Fruit fly (Drosophila melanogaster) whole organism, embryonic: Measurements from ENCODE around the gene CG11608.
A peak's percentile ranks its signal among the peaks of the same experiment; 100 is the strongest.

Source experiments
- ATbp ChIP-seq: fragments of 200-800 bp; sonication (Bioruptor generic); optimal IDR thresholded peaks from 2 replicates; lab custom pipeline; 2017; ENCODE audit warnings: missing biosample characterization, mild to moderate bottlenecking, missing genetic modification characterization, missing genetic modification reagents
- Awh ChIP-seq: fragments of 200-800 bp; sonication (Bioruptor generic); IDR thresholded peaks from 2 replicates; pipeline ENCODE4, ENCODE4 v1.3.6; 2022; ENCODE audit warnings: missing biosample characterization, missing genetic modification characterization
- CG1233 ChIP-seq: fragments of 200-800 bp; sonication (Bioruptor generic); optimal IDR thresholded peaks from 4 replicates; lab custom pipeline; 2018; ENCODE audit warnings: missing biosample characterization, mild to moderate bottlenecking, missing genetic modification characterization
- CG14441 ChIP-seq: fragments of 200-800 bp; sonication (Bioruptor generic); IDR thresholded peaks from 2 replicates; pipeline ENCODE4 v1.3.6; 2022; ENCODE audit warnings: missing biosample characterization, missing genetic modification characterization
- CG17385 ChIP-seq: fragments of 200-800 bp; sonication (Bioruptor generic); optimal IDR thresholded peaks from 3 replicates; lab custom pipeline; 2018; ENCODE audit warnings: missing biosample characterization, mild to moderate bottlenecking, missing genetic modification characterization
- CG31388 ChIP-seq: fragments of 200-800 bp; sonication (Bioruptor generic); optimal IDR thresholded peaks from 2 replicates; lab custom pipeline; 2016; ENCODE audit warnings: missing biosample characterization, missing genetic modification characterization
- CG31441 ChIP-seq: fragments of 200-800 bp; sonication (Bioruptor generic); IDR thresholded peaks from 2 replicates; pipeline ENCODE4 v1.3.6; 2022; ENCODE audit warnings: missing biosample characterization, missing genetic modification characterization
- CG3407 ChIP-seq: fragments of 200-800 bp; sonication (Bioruptor generic); optimal IDR thresholded peaks from 2 replicates; lab custom pipeline; 2018; ENCODE audit warnings: missing biosample characterization, mild to moderate bottlenecking, missing genetic modification characterization
- CG4360 ChIP-seq: fragments of 200-800 bp; sonication (Bioruptor generic); IDR thresholded peaks from 2 replicates; pipeline ENCODE4 v1.3.6; 2022; ENCODE audit warnings: missing biosample characterization, missing genetic modification characterization
- CG4707 ChIP-seq: fragments of 200-800 bp; sonication (Bioruptor generic); optimal IDR thresholded peaks from 2 replicates; lab custom pipeline; 2018; ENCODE audit warnings: missing biosample characterization, mild to moderate bottlenecking, missing genetic modification characterization, moderate library complexity
- CG6654 ChIP-seq: fragments of 200-800 bp; sonication (Bioruptor generic); optimal IDR thresholded peaks from 2 replicates; lab custom pipeline; 2017; ENCODE audit warnings: missing biosample characterization, mild to moderate bottlenecking, missing genetic modification characterization
- CG6683 ChIP-seq: fragments of 200-800 bp; sonication (Bioruptor generic); optimal IDR thresholded peaks from 2 replicates; lab custom pipeline; 2017; ENCODE audit warnings: missing biosample characterization, mild to moderate bottlenecking, missing genetic modification characterization, missing genetic modification reagents
- CG7745 ChIP-seq: fragments of 200-800 bp; sonication (Bioruptor generic); optimal IDR thresholded peaks from 2 replicates; lab custom pipeline; 2018; ENCODE audit warnings: missing biosample characterization, mild to moderate bottlenecking, missing genetic modification characterization, moderate library complexity
- CG8089 ChIP-seq: fragments of 200-800 bp; sonication (Bioruptor generic); optimal IDR thresholded peaks from 3 replicates; lab custom pipeline; 2016; ENCODE audit warnings: missing biosample characterization, missing genetic modification characterization
- CoRest ChIP-seq: fragments of 200-800 bp; sonication (Bioruptor generic); optimal IDR thresholded peaks from 3 replicates; lab custom pipeline; 2018; ENCODE audit warnings: missing biosample characterization, mild to moderate bottlenecking, missing genetic modification characterization, moderate library complexity
- Doc3 ChIP-seq: fragments of 200-800 bp; sonication (Bioruptor generic); IDR thresholded peaks from 3 replicates; pipeline ENCODE4 v1.3.6; 2022; ENCODE audit warnings: missing biosample characterization, missing genetic modification characterization; ENCODE audit not compliant: partially characterized antibody
- Dp ChIP-seq: fragments of 200-800 bp; sonication (Bioruptor generic); optimal IDR thresholded peaks from 2 replicates; lab custom pipeline; 2018; ENCODE audit warnings: missing biosample characterization, mild to moderate bottlenecking, missing genetic modification characterization, moderate library complexity
- Kr ChIP-seq: fragments of 200-800 bp; sonication (Bioruptor generic); optimal IDR thresholded peaks from 2 replicates; lab custom pipeline; 2017; ENCODE audit warnings: missing biosample characterization, mild to moderate bottlenecking, missing genetic modification characterization
- Mad ChIP-seq: fragments of 200-800 bp; sonication (Bioruptor generic); optimal IDR thresholded peaks from 2 replicates; lab custom pipeline; 2016; ENCODE audit warnings: missing biosample characterization, missing genetic modification characterization
- Myb ChIP-seq: fragments of 200-800 bp; sonication (Bioruptor generic); optimal IDR thresholded peaks from 2 replicates; lab custom pipeline; 2016; ENCODE audit warnings: missing biosample characterization, missing genetic modification characterization
- Nf-YB ChIP-seq: fragments of 200-800 bp; sonication (Bioruptor generic); optimal IDR thresholded peaks from 3 replicates; lab custom pipeline; 2019; ENCODE audit warnings: missing biosample characterization, mild to moderate bottlenecking, missing genetic modification characterization, moderate library complexity
- Oaz ChIP-seq: fragments of 200-800 bp; sonication (Bioruptor generic); IDR thresholded peaks from 2 replicates; pipeline ENCODE4 v1.3.6; 2022; ENCODE audit warnings: missing biosample characterization, missing genetic modification characterization
- Ptx1 ChIP-seq: fragments of 200-800 bp; sonication (Bioruptor generic); IDR thresholded peaks from 2 replicates; pipeline ENCODE4 v1.3.6; 2022; ENCODE audit warnings: missing biosample characterization, missing genetic modification characterization
- Rx ChIP-seq: fragments of 200-800 bp; sonication (Bioruptor generic); IDR thresholded peaks from 2 replicates; pipeline ENCODE4 v1.3.6; 2022; ENCODE audit warnings: missing biosample characterization, missing genetic modification characterization
- Scr ChIP-seq: fragments of 200-800 bp; sonication (Bioruptor generic); IDR thresholded peaks from 2 replicates; pipeline ENCODE4 v1.3.6; 2022; ENCODE audit warnings: missing biosample characterization, missing genetic modification characterization; ENCODE audit not compliant: partially characterized antibody
- Sry-δ ChIP-seq: fragments of 200-800 bp; sonication (Bioruptor generic); optimal IDR thresholded peaks from 2 replicates; lab custom pipeline; 2016; ENCODE audit warnings: missing biosample characterization, missing genetic modification characterization
- Stat92E ChIP-seq, 3 experiments: fragments of >200 bp in 2 of 3; fragments of 200-800 bp in 1 of 3; sonication (Bioruptor generic) in 1 of 3; optimal IDR thresholded peaks; 2 replicates each; lab custom pipeline; 2017 to 2019; ENCODE audit warnings: missing biosample characterization in 3 of 3, missing genetic modification characterization in 3 of 3, mild to moderate bottlenecking in 1 of 3, moderate library complexity in 1 of 3
- ase ChIP-seq: fragments of 200-800 bp; sonication (Bioruptor generic); IDR thresholded peaks from 3 replicates; pipeline ENCODE4 v1.3.6; 2022; ENCODE audit warnings: missing biosample characterization, missing genetic modification characterization
- bcd ChIP-seq: fragments of 200-800 bp; sonication (Bioruptor generic); optimal IDR thresholded peaks from 2 replicates; lab custom pipeline; 2017; ENCODE audit warnings: missing biosample characterization, mild to moderate bottlenecking, missing genetic modification characterization
- crc ChIP-seq: fragments of 200-800 bp; sonication (Bioruptor generic); optimal IDR thresholded peaks from 2 replicates; lab custom pipeline; 2016; ENCODE audit warnings: missing biosample characterization, missing genetic modification characterization
- esg ChIP-seq: fragments of 200-800 bp; sonication (Bioruptor generic); conservative IDR thresholded peaks from 2 replicates; pipeline ENCODE4 v1.3.6; 2022; ENCODE audit warnings: missing biosample characterization, missing genetic modification characterization
- eve ChIP-seq, 2 experiments: fragments of >200 bp; optimal IDR thresholded peaks; 2 replicates each; lab custom pipeline; 2017; ENCODE audit warnings: missing biosample characterization in 2 of 2, missing genetic modification characterization in 2 of 2
- ewg ChIP-seq: fragments of 200-800 bp; sonication (Bioruptor generic); optimal IDR thresholded peaks from 3 replicates; lab custom pipeline; 2017; ENCODE audit warnings: mild to moderate bottlenecking, missing biosample characterization, missing genetic modification reagents, missing genetic modification characterization
- eyg ChIP-seq: fragments of 200-800 bp; sonication (Bioruptor generic); optimal IDR thresholded peaks from 3 replicates; lab custom pipeline; 2016; ENCODE audit warnings: missing biosample characterization, missing genetic modification characterization
- fd102C ChIP-seq: fragments of 200-800 bp; sonication (Bioruptor generic); optimal IDR thresholded peaks from 2 replicates; lab custom pipeline; 2018; ENCODE audit warnings: missing biosample characterization, mild to moderate bottlenecking, missing genetic modification characterization, moderate library complexity
- gce ChIP-seq: fragments of 200-800 bp; sonication (Bioruptor generic); IDR thresholded peaks from 3 replicates; pipeline ENCODE4 v1.3.6; 2022; ENCODE audit warnings: missing biosample characterization, missing genetic modification characterization
- gcm ChIP-seq: fragments of 200-800 bp; sonication (Bioruptor generic); optimal IDR thresholded peaks from 2 replicates; lab custom pipeline; 2019; ENCODE audit warnings: missing biosample characterization, mild to moderate bottlenecking, missing genetic modification characterization, moderate library complexity
- grau ChIP-seq: fragments of 200-800 bp; optimal IDR thresholded peaks from 3 replicates; lab custom pipeline; 2019; ENCODE audit warnings: missing biosample characterization, mild to moderate bottlenecking, missing genetic modification characterization, moderate library complexity
- h ChIP-seq: fragments of >200 bp; optimal IDR thresholded peaks from 2 replicates; lab custom pipeline; 2017
- lov ChIP-seq, 2 experiments: fragments of 200-800 bp in 1 of 2; fragments of >200 bp in 1 of 2; sonication (Bioruptor generic) in 1 of 2; IDR thresholded peaks in 1 of 2; optimal IDR thresholded peaks in 1 of 2; 2 replicates in 1 of 2; 3 replicates in 1 of 2; pipeline versions ENCODE4 v1.3.6 to Lab custom; 2017 to 2022; ENCODE audit warnings: missing biosample characterization in 1 of 2, missing genetic modification characterization in 1 of 2
- mam ChIP-seq: fragments of 200-800 bp; sonication (Bioruptor generic); optimal IDR thresholded peaks from 3 replicates; lab custom pipeline; 2016; ENCODE audit warnings: missing biosample characterization, missing genetic modification characterization
- pfk ChIP-seq: fragments of 200-800 bp; sonication (Bioruptor generic); optimal IDR thresholded peaks from 2 replicates; lab custom pipeline; 2018; ENCODE audit warnings: missing biosample characterization, mild to moderate bottlenecking, missing genetic modification characterization, moderate library complexity
- pros ChIP-seq: fragments of 200-800 bp; sonication (Bioruptor generic); optimal IDR thresholded peaks from 3 replicates; lab custom pipeline; 2019; ENCODE audit warnings: missing biosample characterization, mild to moderate bottlenecking, missing genetic modification characterization, moderate library complexity
- ranshi ChIP-seq: fragments of 200-800 bp; sonication (Bioruptor generic); IDR thresholded peaks from 2 replicates; pipeline ENCODE4 v1.3.6; 2022; ENCODE audit warnings: missing biosample characterization, missing genetic modification characterization
- repo ChIP-seq: fragments of 200-800 bp; sonication (Bioruptor generic); optimal IDR thresholded peaks from 2 replicates; lab custom pipeline; 2016; ENCODE audit warnings: missing biosample characterization, missing genetic modification characterization
- sna ChIP-seq: fragments of 200-800 bp; sonication (Bioruptor generic); IDR thresholded peaks from 2 replicates; pipeline ENCODE4 v1.3.6; 2022; ENCODE audit warnings: missing biosample characterization, missing genetic modification characterization; ENCODE audit not compliant: partially characterized antibody
- stc ChIP-seq: fragments of 200-800 bp; sonication (Bioruptor generic); IDR thresholded peaks from 2 replicates; pipeline ENCODE4 v1.3.6; 2022; ENCODE audit warnings: missing biosample characterization, missing genetic modification characterization
- tin ChIP-seq: fragments of 200-800 bp; sonication (Bioruptor generic); optimal IDR thresholded peaks from 3 replicates; lab custom pipeline; 2016; ENCODE audit warnings: missing biosample characterization, missing genetic modification characterization
- tio ChIP-seq: fragments of 200-800 bp; sonication (Bioruptor generic); optimal IDR thresholded peaks from 2 replicates; lab custom pipeline; 2017; ENCODE audit warnings: missing biosample characterization, missing genetic modification characterization, inconsistent platforms
- toy ChIP-seq: fragments of 200-800 bp; sonication (Bioruptor generic); IDR thresholded peaks from 2 replicates; pipeline ENCODE4 v1.3.6; 2022; ENCODE audit warnings: missing biosample characterization, missing genetic modification characterization
- vvl ChIP-seq: fragments of 200-800 bp; sonication (Bioruptor generic); IDR thresholded peaks from 2 replicates; pipeline ENCODE4 v1.3.6; 2022; ENCODE audit warnings: missing biosample characterization, missing genetic modification characterization

Gene CG11608

dm6 chr3R:12627691-12628148, 10.6 kb upstream of the CG11608 start, which contains the start of the genes Vha55 and Snx3 (continued):
- TF ChIP-seq CG6654 = no peak
- TF ChIP-seq Awh (GFP tag; lab: Robert Waterston, UW) = no peak
- TF ChIP-seq repo (GFP tag; lab: Kevin White, UChicago) = peak; percentile 27
- TF ChIP-seq stc = no peak
- peak; percentile 73 for TF ChIP-seq bcd (GFP tag; lab: Kevin White, UChicago)
- peak; percentile 32 for TF ChIP-seq CG1233 (GFP tag; lab: Kevin White, UChicago)
- TF ChIP-seq CG6683 = peak; percentile 48
- peak; percentile 48 for TF ChIP-seq Nf-YB (GFP tag; lab: Kevin White, UChicago)
- TF ChIP-seq vvl (GFP tag; lab: Robert Waterston, UW) = no peak
- no peak for TF ChIP-seq h (lab: Kevin White, UChicago)
- no peak for TF ChIP-seq lov (optimal IDR thresholded peaks at IDR 0.05; lab: Kevin White, UChicago)
- TF ChIP-seq lov (GFP tag; IDR thresholded peaks at IDR 0.05; lab: Robert Waterston, UW) = no peak
- TF ChIP-seq Sry-δ (GFP tag; lab: Kevin White, UChicago) = peak; percentile 97
- no peak for TF ChIP-seq CG3407 (GFP tag; lab: Kevin White, UChicago)
- no peak for TF ChIP-seq Rx (GFP tag; lab: Robert Waterston, UW)
- peak in 1 of 3 experiments; percentile 77 for TF ChIP-seq Stat92E (GFP tag; optimal IDR thresholded peaks at IDR 0.05; lab: Kevin White, UChicago)
- peak; percentile 47 for TF ChIP-seq CoRest (tag; lab: Kevin White, UChicago)
- TF ChIP-seq Dp (GFP tag; lab: Kevin White, UChicago) = peak; percentile 67
- TF ChIP-seq ewg (GFP tag; lab: Kevin White, UChicago) = peak; percentile 46
- peak; percentile 56 for TF ChIP-seq grau
- no peak for TF ChIP-seq fd102C (GFP tag; lab: Kevin White, UChicago)
- TF ChIP-seq Scr (GFP tag; lab: Robert Waterston, UW) = no peak
- no peak for TF ChIP-seq CG31441 (GFP tag; lab: Robert Waterston, UW)
- TF ChIP-seq esg = no peak
- TF ChIP-seq Kr (GFP tag; lab: Kevin White, UChicago) = no peak
- no peak for TF ChIP-seq pros (GFP tag; lab: Kevin White, UChicago)
- TF ChIP-seq Doc3 (GFP tag; lab: Robert Waterston, UW) = no peak
- TF ChIP-seq CG31388 (GFP tag; lab: Kevin White, UChicago) = peak; percentile 12
- no peak for TF ChIP-seq CG14441 (GFP tag; lab: Robert Waterston, UW)
- no peak for TF ChIP-seq toy (GFP tag; lab: Robert Waterston, UW)
- no peak for TF ChIP-seq sna
- peak; percentile 77 for TF ChIP-seq CG7745 (tag; lab: Kevin White, UChicago)
- TF ChIP-seq eyg (GFP tag; lab: Kevin White, UChicago) = peak; percentile 67
- TF ChIP-seq gcm (GFP tag; lab: Kevin White, UChicago) = no peak
- TF ChIP-seq gce = no peak
- peak; percentile 71 for TF ChIP-seq Mad (GFP tag; lab: Kevin White, UChicago)
- TF ChIP-seq mam (GFP tag; lab: Kevin White, UChicago) = peak; percentile 94
- TF ChIP-seq Myb = peak; percentile 85
- TF ChIP-seq Ptx1 (GFP tag; lab: Robert Waterston, UW) = no peak
- TF ChIP-seq CG4360 = no peak
- TF ChIP-seq ranshi = no peak
- TF ChIP-seq CG17385 = peak; percentile 5
- no peak for TF ChIP-seq ase
- peak; percentile 80 for TF ChIP-seq tin (GFP tag; lab: Kevin White, UChicago)
- TF ChIP-seq ATbp (GFP tag; lab: Kevin White, UChicago) = no peak
- TF ChIP-seq tio (GFP tag; lab: Kevin White, UChicago) = no peak
- peak; percentile 52 for TF ChIP-seq crc (GFP tag; lab: Kevin White, UChicago)
- no peak for TF ChIP-seq Oaz (GFP tag; lab: Robert Waterston, UW)
- TF ChIP-seq eve (GFP tag; optimal IDR thresholded peaks at IDR 0.05; lab: Kevin White, UChicago) = no peak
- TF ChIP-seq CG8089 (GFP tag; lab: Kevin White, UChicago) = peak; percentile 51
- TF ChIP-seq pfk (GFP tag; lab: Kevin White, UChicago) = no peak
- TF ChIP-seq CG4707 (GFP tag; lab: Kevin White, UChicago) = no peak
